Worm (Caenorhabditis elegans): ENCODE measurements around the gene T05A7.1.

The T05A7.1 gene

ce11 chrII:4701482-4702119 is 23.6 kb downstream of the T05A7.1 start, which contains the start of gene unc-85 (continued):
- TF ChIP-seq nfyb-1 (GFP tag; IDR thresholded peaks at IDR 0.05) (peak; percentile 95), attf-5 (GFP tag; optimal IDR thresholded peaks at IDR 0.05) (peak; percentile 90)

DNA sequence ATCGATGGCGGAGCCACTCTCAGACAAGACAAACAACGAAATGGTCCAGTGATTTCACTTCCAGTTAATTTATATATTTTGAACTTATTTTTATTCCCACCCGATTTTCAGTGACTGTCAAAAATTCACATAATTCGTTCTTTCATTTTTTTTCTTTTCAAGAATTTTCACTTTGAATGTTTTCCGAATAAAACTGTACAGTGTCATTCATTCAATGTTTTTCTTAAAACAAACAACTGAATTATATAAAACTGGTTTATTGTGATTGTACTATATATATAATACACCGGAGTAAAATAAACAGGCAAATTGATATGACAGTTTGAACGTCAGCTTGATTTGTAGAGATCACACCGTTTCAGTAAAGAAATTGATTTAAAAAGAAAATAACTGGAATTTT is 25.0 kb downstream of the T05A7.1 start:
- TF ChIP-seq nhr-90 (tag; optimal IDR thresholded peaks at IDR 0.05) (no peak), hsf-1 (GFP tag; IDR thresholded peaks at IDR 0.05) (peak; percentile 80), madf-6 (GFP tag; IDR thresholded peaks at IDR 0.05) (peak; percentile 78), cebp-1 (GFP tag; IDR thresholded peaks at IDR 0.05) (no peak), cebp-1 (tag; optimal IDR thresholded peaks at IDR 0.05) (peak; percentile 58), him-1 (tag; optimal IDR thresholded peaks at IDR 0.05) (peak; percentile 16), ceh-100 (GFP tag; IDR thresholded peaks at IDR 0.05) (no peak; the same call in 1 of the 2 replicates), attf-6 (GFP tag; IDR thresholded peaks at IDR 0.05) (peak; percentile 76), T07F8.4 (tag; optimal IDR thresholded peaks at IDR 0.05) (no peak), xnd-1 (tag; optimal IDR thresholded peaks at IDR 0.05) (peak; percentile 13), hmg-1.2 (GFP tag; IDR thresholded peaks at IDR 0.05) (peak; percentile 45), F39B2.1 (GFP tag; IDR thresholded peaks at IDR 0.05) (no peak), nhr-80 (tag; optimal IDR thresholded peaks at IDR 0.05) (no peak), C17E4.6 (GFP tag; IDR thresholded peaks at IDR 0.05) (peak; percentile 51; the same call in 1 of the 2 replicates), lin-54 (GFP tag; optimal IDR thresholded peaks at IDR 0.05) (peak; percentile 58), lin-26 (GFP tag; IDR thresholded peaks at IDR 0.05) (peak; percentile 78), efl-1 (GFP tag; optimal IDR thresholded peaks at IDR 0.05) (peak; percentile 39), tlf-1 (GFP tag; optimal IDR thresholded peaks at IDR 0.05) (peak; percentile 64), snpc-1.3 (tag; optimal IDR thresholded peaks at IDR 0.05; ENCODE audit: insufficient read depth) (peak; percentile 46), ztf-28 (GFP tag; IDR thresholded peaks at IDR 0.05) (no peak), attf-5 (GFP tag; optimal IDR thresholded peaks at IDR 0.05) (no peak), athp-1 (tag; optimal IDR thresholded peaks at IDR 0.05) (peak; percentile 2), die-1 (tag; optimal IDR thresholded peaks at IDR 0.05) (peak; percentile 10), unc-130 (GFP tag; optimal IDR thresholded peaks at IDR 0.05) (peak; percentile 66), rcor-1 (GFP tag; IDR thresholded peaks at IDR 0.05) (peak; percentile 77), gei-17 (GFP tag; optimal IDR thresholded peaks at IDR 0.05) (no peak), atf-7 (tag; optimal IDR thresholded peaks at IDR 0.05) (peak; percentile 11), lin-35 (GFP tag; optimal IDR thresholded peaks at IDR 0.05) (peak in 1 of 3 experiments; percentile 36), K11D2.4 (GFP tag; IDR thresholded peaks at IDR 0.05) (no peak), snpc-4 (GFP tag; optimal IDR thresholded peaks at IDR 0.05) (no peak), snpc-4 (tag; optimal IDR thresholded peaks at IDR 0.05) (no peak), lir-1 (GFP tag; conservative IDR thresholded peaks at IDR 0.05) (no peak), F49E8.2 (tag; optimal IDR thresholded peaks at IDR 0.05; ENCODE audit: insufficient read depth) (peak; percentile 62), D2030.7 (GFP tag; IDR thresholded peaks at IDR 0.05) (peak; percentile 57), mes-4 (tag; optimal IDR thresholded peaks at IDR 0.05) (peak; percentile 28), F23B12.7 (tag; optimal IDR thresholded peaks at IDR 0.05; ENCODE audit: insufficient read depth) (peak; percentile 19), snpc-3.4 (tag; optimal IDR thresholded peaks at IDR 0.05) (peak; percentile 48), ekl-4 (GFP tag; IDR thresholded peaks at IDR 0.05) (peak; percentile 74), repo-1 (tag; optimal IDR thresholded peaks at IDR 0.05) (peak; percentile 53), madf-8 (GFP tag; conservative IDR thresholded peaks at IDR 0.05) (peak; percentile 66), F33H1.4 (GFP tag; IDR thresholded peaks at IDR 0.05) (peak; percentile 36; the same call in 1 of the 2 replicates), chd-7 (tag; optimal IDR thresholded peaks at IDR 0.05) (no peak), nfyb-1 (GFP tag; IDR thresholded peaks at IDR 0.05) (0 out of 2 replicates have a peak, but pooled peaks have one; percentile 28), snpc-1.1 (tag; optimal IDR thresholded peaks at IDR 0.05; ENCODE audit: insufficient read depth) (no peak), Y53G8AR.9 (GFP tag; conservative IDR thresholded peaks at IDR 0.05) (peak; percentile 83)

Data from whole organism, young adult.